Fruit fly (Drosophila melanogaster): ENCODE results near the gene CG13318.

dm6 chr3R:8788722-8789400 lies 16.4 kb upstream of the CG13318 start:
- TF ChIP-seq ey (GFP tag; optimal IDR thresholded peaks at IDR 0.05): peak; percentile 31
- TF ChIP-seq fru (GFP tag; optimal IDR thresholded peaks at IDR 0.05): peak; percentile 15
- TF ChIP-seq lola (GFP tag; optimal IDR thresholded peaks at IDR 0.05): no peak
- no peak for TF ChIP-seq usp (GFP tag; optimal IDR thresholded peaks at IDR 0.05)
- no peak for TF ChIP-seq Sp1 (GFP tag; optimal IDR thresholded peaks at IDR 0.05)
- peak; percentile 24 for TF ChIP-seq HLH106 (tag; optimal IDR thresholded peaks at IDR 0.05)
- no peak for TF ChIP-seq OdsH (GFP tag; optimal IDR thresholded peaks at IDR 0.05)
- peak; percentile 42 for TF ChIP-seq h (GFP tag; optimal IDR thresholded peaks at IDR 0.05)
- TF ChIP-seq sv (GFP tag; optimal IDR thresholded peaks at IDR 0.05): no peak

Measured in whole organism, wandering third instar larva.